Fruit fly (Drosophila melanogaster): ENCODE measurements around the gene Boh2.
A peak's percentile ranks its signal among the peaks of the same experiment; 100 is the strongest.

- TF ChIP-seq rgr (GFP tag; optimal IDR thresholded peaks at IDR 0.05) (peak; percentile 32), Vsx2 (GFP tag; optimal IDR thresholded peaks at IDR 0.05; ENCODE audit: partially characterized antibody) (no peak)
Observed at dm6 chr2L:11220783-11221182, 42.0 kb downstream of the Boh2 start.

All from whole organism, wandering third instar larva.